Worm (Caenorhabditis elegans) whole organism, L4 larva: ENCODE results near the gene C25F9.6.

Experiments used
- D1046.2 ChIP-seq: fragments of 200-800 bp; sonication (Bioruptor generic); IDR thresholded peaks from 2 replicates; pipeline ENCODE4 v1.3.6; 2022; ENCODE audit warnings: missing genetic modification characterization, missing compliant biosample characterization
- ama-1 ChIP-seq: fragments of 150-350 bp; optimal IDR thresholded peaks from 2 replicates; lab custom pipeline; 2014; ENCODE audit warnings: inconsistent platforms, mixed read lengths
- cey-2 ChIP-seq: sonication (generic microtip); optimal IDR thresholded peaks from 3 replicates; lab custom pipeline; 2017; ENCODE audit warnings: missing genetic modification characterization, mild to moderate bottlenecking, missing compliant biosample characterization, antibody characterized with exemption, borderline replicate concordance; ENCODE audit not compliant: insufficient read depth
- dpl-1 ChIP-seq: fragments of 150-350 bp; optimal IDR thresholded peaks from 2 replicates; lab custom pipeline; 2014; ENCODE audit warnings: missing biosample characterization, missing genetic modification reagents, missing genetic modification characterization
- fkh-10 ChIP-seq: fragments of 150-350 bp; optimal IDR thresholded peaks from 2 replicates; lab custom pipeline; 2014; ENCODE audit warnings: missing biosample characterization, missing genetic modification reagents, missing genetic modification characterization
- fos-1 ChIP-seq: fragments of 150-350 bp; optimal IDR thresholded peaks from 2 replicates; lab custom pipeline; 2014; ENCODE audit warnings: missing biosample characterization, missing genetic modification characterization
- lin-39 ChIP-seq: fragments of 150-350 bp; optimal IDR thresholded peaks from 2 replicates; lab custom pipeline; 2014; ENCODE audit warnings: missing biosample characterization, missing genetic modification reagents, missing genetic modification characterization
- lsy-2 ChIP-seq, 2 experiments: fragments of 150-350 bp in 1 of 2; sonication (generic microtip) in 1 of 2; optimal IDR thresholded peaks; 2 replicates each; lab custom pipeline; 2014 to 2017; ENCODE audit warnings: missing biosample characterization in 2 of 2, missing genetic modification characterization in 2 of 2
- nhr-11 ChIP-seq: fragments of 150-350 bp; optimal IDR thresholded peaks from 2 replicates; lab custom pipeline; 2014; ENCODE audit warnings: missing biosample characterization, missing genetic modification characterization
- nhr-28 ChIP-seq: fragments of 150-350 bp; optimal IDR thresholded peaks from 2 replicates; lab custom pipeline; 2014; ENCODE audit warnings: missing biosample characterization, missing genetic modification characterization
- zag-1 ChIP-seq: fragments of 150-350 bp; optimal IDR thresholded peaks from 2 replicates; lab custom pipeline; 2014; ENCODE audit warnings: missing biosample characterization, missing genetic modification characterization
- zfp-3 ChIP-seq: fragments of 200-800 bp; sonication (Bioruptor generic); conservative IDR thresholded peaks from 2 replicates; pipeline ENCODE4 v1.3.6; 2022; ENCODE audit warnings: missing genetic modification reagents, missing genetic modification characterization, missing compliant biosample characterization
- ztf-11 ChIP-seq: fragments of 150-350 bp; optimal IDR thresholded peaks from 2 replicates; lab custom pipeline; 2014; ENCODE audit warnings: missing biosample characterization, missing genetic modification characterization

ce11 chrV:19428936-19429335, 23.8 kb upstream of the C25F9.6 start:
- TF ChIP-seq ztf-11 (tag; lab: Kevin White, UChicago) (no peak), fkh-10 (GFP tag; lab: Kevin White, UChicago) (no peak), D1046.2 (GFP tag; lab: Robert Waterston, UW) (no peak), cey-2 (tag; lab: Kevin White, UChicago) (no peak), zag-1 (tag; lab: Kevin White, UChicago) (no peak), nhr-11 (tag; lab: Kevin White, UChicago) (no peak), ama-1 (lab: Kevin White, UChicago) (no peak), nhr-28 (tag; lab: Kevin White, UChicago) (no peak), dpl-1 (GFP tag; lab: Kevin White, UChicago) (no peak), lsy-2 (tag; optimal IDR thresholded peaks at IDR 0.05; lab: Kevin White, UChicago) (no peak), lin-39 (no peak), fos-1 (tag; lab: Kevin White, UChicago) (no peak), zfp-3 (no peak)
